Fruit fly (Drosophila melanogaster): ENCODE results near the gene Cpr72Ea.
A peak's percentile ranks its signal among the peaks of the same experiment; 100 is the strongest.

Cpr72Ea gene

dm6 chr3L:16380770-16381169, 18.4 kb downstream of the Cpr72Ea start (continued):
- TF ChIP-seq Abd-B (GFP tag; optimal IDR thresholded peaks at IDR 0.05) (peak; percentile 21), HHEX (GFP tag; optimal IDR thresholded peaks at IDR 0.05) (peak; percentile 65), z (GFP tag; IDR thresholded peaks at IDR 0.05) (no peak), CG14441 (GFP tag; IDR thresholded peaks at IDR 0.05) (peak; percentile 52; the same call in 1 of the 2 replicates), cas (GFP tag; IDR thresholded peaks at IDR 0.05) (no peak), slou (GFP tag; optimal IDR thresholded peaks at IDR 0.05) (no peak), Hand (GFP tag; optimal IDR thresholded peaks at IDR 0.05) (peak; percentile 40), HmgD (GFP tag; optimal IDR thresholded peaks at IDR 0.05) (no peak), btn (GFP tag; optimal IDR thresholded peaks at IDR 0.05) (peak; percentile 15), CG12219 (GFP tag; optimal IDR thresholded peaks at IDR 0.05) (peak; percentile 65), CG11723 (GFP tag; optimal IDR thresholded peaks at IDR 0.05) (peak; percentile 46), CG4617 (GFP tag; optimal IDR thresholded peaks at IDR 0.05; ENCODE audit: borderline replicate concordance) (no peak), CG16813 (GFP tag; IDR thresholded peaks at IDR 0.05; ENCODE audit: partially characterized antibody) (no peak), CG10431 (GFP tag; optimal IDR thresholded peaks at IDR 0.05) (no peak), az2 (GFP tag; optimal IDR thresholded peaks at IDR 0.05) (peak; percentile 57), CG12071 (GFP tag; optimal IDR thresholded peaks at IDR 0.05) (peak; percentile 61), Dek (tag; optimal IDR thresholded peaks at IDR 0.05) (peak; percentile 74), trem (tag; optimal IDR thresholded peaks at IDR 0.05) (peak; percentile 42), CG10209 (GFP tag; optimal IDR thresholded peaks at IDR 0.05) (peak; percentile 56), CG10321 (GFP tag; IDR thresholded peaks at IDR 0.05) (no peak), HLH4C (GFP tag; IDR thresholded peaks at IDR 0.05; ENCODE audit: partially characterized antibody) (no peak), Elba2 (GFP tag; optimal IDR thresholded peaks at IDR 0.05) (no peak), cato (GFP tag; optimal IDR thresholded peaks at IDR 0.05; ENCODE audit: borderline replicate concordance) (peak; percentile 45), CG4730 (GFP tag; IDR thresholded peaks at IDR 0.05) (peak; percentile 34; the same call in 1 of the 2 replicates), sr (GFP tag; IDR thresholded peaks at IDR 0.05) (no peak), en (GFP tag; optimal IDR thresholded peaks at IDR 0.05) (peak; percentile 21), zfh2 (GFP tag; optimal IDR thresholded peaks at IDR 0.05) (peak; percentile 65), unc-4 (GFP tag; IDR thresholded peaks at IDR 0.05; ENCODE audit: partially characterized antibody) (no peak), CG7556 (GFP tag; optimal IDR thresholded peaks at IDR 0.05) (peak; percentile 67), vfl (GFP tag; optimal IDR thresholded peaks at IDR 0.05) (peak; percentile 23), tio (GFP tag; optimal IDR thresholded peaks at IDR 0.05) (no peak), Vsx1 (GFP tag; optimal IDR thresholded peaks at IDR 0.05) (no peak), slbo (GFP tag; IDR thresholded peaks at IDR 0.05) (peak; percentile 75), CG32767 (GFP tag; IDR thresholded peaks at IDR 0.05) (peak; percentile 50; the same call in 1 of the 2 replicates), CG5953 (GFP tag; IDR thresholded peaks at IDR 0.05) (no peak), kni (GFP tag; optimal IDR thresholded peaks at IDR 0.05) (peak; percentile 66), Chrac-16 (GFP tag; optimal IDR thresholded peaks at IDR 0.05) (peak; percentile 69), BtbVII (GFP tag; optimal IDR thresholded peaks at IDR 0.05) (peak; percentile 81), da (GFP tag; optimal IDR thresholded peaks at IDR 0.05) (no peak), so (GFP tag; IDR thresholded peaks at IDR 0.05) (0 out of 3 replicates have a peak, but pooled peaks have one; percentile 33), zen2 (GFP tag; IDR thresholded peaks at IDR 0.05; ENCODE audit: partially characterized antibody) (no peak), Bgb (GFP tag; IDR thresholded peaks at IDR 0.05; ENCODE audit: partially characterized antibody) (no peak), cwo (GFP tag; optimal IDR thresholded peaks at IDR 0.05) (no peak), NK7.1 (GFP tag; optimal IDR thresholded peaks at IDR 0.05) (peak; percentile 33), zf30C (GFP tag; optimal IDR thresholded peaks at IDR 0.05) (no peak), ftz-f1 (GFP tag; optimal IDR thresholded peaks at IDR 0.05) (no peak), CG8924 (tag; optimal IDR thresholded peaks at IDR 0.05) (peak; percentile 71), nom (GFP tag; optimal IDR thresholded peaks at IDR 0.05) (no peak), grau (tag; optimal IDR thresholded peaks at IDR 0.05) (peak; percentile 99), pan (optimal IDR thresholded peaks at IDR 0.05) (no peak), pan (GFP tag; optimal IDR thresholded peaks at IDR 0.05 in 1 of 2, IDR thresholded peaks at IDR 0.05 in 1 of 2) (peak in 1 of 2 experiments; percentile 54)
